Fruit fly (Drosophila melanogaster): ENCODE measurements around the gene CG15468.

The CG15468 gene

dm6 chrX:4969926-4970325 is 9.0 kb upstream of the CG15468 start (continued):
- TF ChIP-seq Sox102F (GFP tag; optimal IDR thresholded peaks at IDR 0.05): peak; percentile 36
- TF ChIP-seq CG11723 (GFP tag; optimal IDR thresholded peaks at IDR 0.05): no peak
- peak; percentile 4 for TF ChIP-seq CG2678 (tag; optimal IDR thresholded peaks at IDR 0.05)
- no peak for TF ChIP-seq ash1 (GFP tag; optimal IDR thresholded peaks at IDR 0.05)
- TF ChIP-seq Kr (GFP tag; optimal IDR thresholded peaks at IDR 0.05): no peak
- no peak for TF ChIP-seq fd102C (GFP tag; optimal IDR thresholded peaks at IDR 0.05)
- no peak for TF ChIP-seq vnd (GFP tag; IDR thresholded peaks at IDR 0.05; ENCODE audit: partially characterized antibody)
- TF ChIP-seq CG4730 (GFP tag; IDR thresholded peaks at IDR 0.05): no peak
- TF ChIP-seq CG17829 (tag; optimal IDR thresholded peaks at IDR 0.05): no peak
- no peak for TF ChIP-seq CG14860 (GFP tag; IDR thresholded peaks at IDR 0.05; ENCODE audit: partially characterized antibody)
- TF ChIP-seq hb (GFP tag; IDR thresholded peaks at IDR 0.05; ENCODE audit: partially characterized antibody): no peak
- no peak for TF ChIP-seq CG3847 (GFP tag; IDR thresholded peaks at IDR 0.05)
- no peak for TF ChIP-seq CG13624 (GFP tag; optimal IDR thresholded peaks at IDR 0.05)
- TF ChIP-seq az2 (GFP tag; optimal IDR thresholded peaks at IDR 0.05): peak; percentile 0
- no peak for TF ChIP-seq sob (GFP tag; IDR thresholded peaks at IDR 0.05)
- no peak for TF ChIP-seq ap (GFP tag; IDR thresholded peaks at IDR 0.05)
- TF ChIP-seq BtbVII (GFP tag; optimal IDR thresholded peaks at IDR 0.05): no peak
- no peak for TF ChIP-seq CG12942 (GFP tag; optimal IDR thresholded peaks at IDR 0.05)
- peak; percentile 14 for TF ChIP-seq Camta (GFP tag; optimal IDR thresholded peaks at IDR 0.05)
- no peak for TF ChIP-seq CkIIα-i1 (GFP tag; IDR thresholded peaks at IDR 0.05)
- no peak for TF ChIP-seq CG7928 (GFP tag; optimal IDR thresholded peaks at IDR 0.05)
- no peak for TF ChIP-seq sqz (GFP tag; optimal IDR thresholded peaks at IDR 0.05)
- TF ChIP-seq CG15601 (tag; optimal IDR thresholded peaks at IDR 0.05): no peak
- no peak for TF ChIP-seq Awh (GFP tag; IDR thresholded peaks at IDR 0.05)
- TF ChIP-seq stc (GFP tag; IDR thresholded peaks at IDR 0.05): no peak; the same call in 1 of the 2 replicates
- TF ChIP-seq C15 (GFP tag; IDR thresholded peaks at IDR 0.05): no peak
- peak; percentile 10 for TF ChIP-seq CG2875 (GFP tag; optimal IDR thresholded peaks at IDR 0.05)
- peak; percentile 13 for TF ChIP-seq CG12219 (GFP tag; optimal IDR thresholded peaks at IDR 0.05)
- peak; percentile 51 to 61 for TF ChIP-seq bsh (GFP tag; optimal IDR thresholded peaks at IDR 0.05)
- no peak for TF ChIP-seq trem (tag; optimal IDR thresholded peaks at IDR 0.05)
- TF ChIP-seq Fer3 (tag; optimal IDR thresholded peaks at IDR 0.05): no peak
- TF ChIP-seq CG7987 (GFP tag; optimal IDR thresholded peaks at IDR 0.05): no peak
- TF ChIP-seq ATbp (GFP tag; optimal IDR thresholded peaks at IDR 0.05): no peak
- no peak for TF ChIP-seq Spps (tag; optimal IDR thresholded peaks at IDR 0.05)
- TF ChIP-seq Atf6 (GFP tag; IDR thresholded peaks at IDR 0.05): no peak
- TF ChIP-seq sisA (GFP tag; IDR thresholded peaks at IDR 0.05): 0 out of 2 replicates have a peak, but pooled peaks have one; percentile 6
- no peak for TF ChIP-seq dm (GFP tag; optimal IDR thresholded peaks at IDR 0.05)
- no peak for TF ChIP-seq sd (tag; optimal IDR thresholded peaks at IDR 0.05)
- TF ChIP-seq D (optimal IDR thresholded peaks at IDR 0.05): no peak
- TF ChIP-seq D (GFP tag; optimal IDR thresholded peaks at IDR 0.05): peak; percentile 10
- no peak for TF ChIP-seq nerfin-2 (GFP tag; IDR thresholded peaks at IDR 0.05; ENCODE audit: partially characterized antibody)
- TF ChIP-seq CG9797 (GFP tag; optimal IDR thresholded peaks at IDR 0.05): no peak
- TF ChIP-seq tio (GFP tag; optimal IDR thresholded peaks at IDR 0.05): no peak
- peak; percentile 29 for TF ChIP-seq CG12391 (tag; optimal IDR thresholded peaks at IDR 0.05)
- peak; percentile 6 for TF ChIP-seq CG30431 (GFP tag; optimal IDR thresholded peaks at IDR 0.05)
- TF ChIP-seq CG18619 (GFP tag; optimal IDR thresholded peaks at IDR 0.05): no peak
- no peak for TF ChIP-seq CG2120 (GFP tag; optimal IDR thresholded peaks at IDR 0.05)
- no peak for TF ChIP-seq CrebB (tag; optimal IDR thresholded peaks at IDR 0.05)
- TF ChIP-seq pita (GFP tag; optimal IDR thresholded peaks at IDR 0.05): no peak
- no peak for TF ChIP-seq br (optimal IDR thresholded peaks at IDR 0.05)
- peak; percentile 34; the same call in 1 of the 2 replicates for TF ChIP-seq CG8765 (GFP tag; IDR thresholded peaks at IDR 0.05)
- no peak for TF ChIP-seq CG6854 (GFP tag; optimal IDR thresholded peaks at IDR 0.05)

Data from whole organism, embryonic.